Fruit fly (Drosophila melanogaster): Measurements from ENCODE around the gene CG18178.

The CG18178 gene

dm6 chr3L:9714537-9715144 is 4.3 kb downstream of the CG18178 start:
- no peak for TF ChIP-seq Sin3A (optimal IDR thresholded peaks at IDR 0.05)
- TF ChIP-seq ttk (optimal IDR thresholded peaks at IDR 0.05): no peak

- TF ChIP-seq psq (optimal IDR thresholded peaks at IDR 0.05) (no peak), ttk (optimal IDR thresholded peaks at IDR 0.05) (no peak), insv (optimal IDR thresholded peaks at IDR 0.05) (no peak), h (optimal IDR thresholded peaks at IDR 0.05) (no peak)
These were observed 5.0 kb downstream of the CG18178 start, which contains the start of gene vsg for dm6 chr3L:9713828-9714536. Gene vsg, plus strand, starts transcription at chr3L:9714324.

- TF ChIP-seq insv (optimal IDR thresholded peaks at IDR 0.05) (no peak), Sin3A (optimal IDR thresholded peaks at IDR 0.05) (no peak), Myc (optimal IDR thresholded peaks at IDR 0.05) (no peak), h (optimal IDR thresholded peaks at IDR 0.05) (no peak), ttk (optimal IDR thresholded peaks at IDR 0.05) (no peak), psq (optimal IDR thresholded peaks at IDR 0.05) (no peak)
These were observed 5.5 kb downstream of the CG18178 start, which contains the start of gene SH3PX1 for dm6 chr3L:9713383-9713827. Gene SH3PX1, minus strand, starts transcription at chr3L:9713827.

- no peak for TF ChIP-seq h (optimal IDR thresholded peaks at IDR 0.05)
- TF ChIP-seq Myc (optimal IDR thresholded peaks at IDR 0.05): no peak
- TF ChIP-seq ttk (optimal IDR thresholded peaks at IDR 0.05): no peak
- TF ChIP-seq psq (optimal IDR thresholded peaks at IDR 0.05): no peak
- TF ChIP-seq Sin3A (optimal IDR thresholded peaks at IDR 0.05): no peak
- no peak for TF ChIP-seq insv (optimal IDR thresholded peaks at IDR 0.05)
These were observed 6.7 kb downstream of the CG18178 start for dm6 chr3L:9712066-9712789.

dm6 chr3L:9711203-9711602 is 7.7 kb downstream of the CG18178 start:
- no peak for TF ChIP-seq insv (optimal IDR thresholded peaks at IDR 0.05)
- no peak for TF ChIP-seq Sin3A (optimal IDR thresholded peaks at IDR 0.05)
- no peak for TF ChIP-seq h (optimal IDR thresholded peaks at IDR 0.05)
- TF ChIP-seq ttk (optimal IDR thresholded peaks at IDR 0.05): no peak
- no peak for TF ChIP-seq psq (optimal IDR thresholded peaks at IDR 0.05)
- no peak for TF ChIP-seq Myc (optimal IDR thresholded peaks at IDR 0.05)

- TF ChIP-seq Myc (optimal IDR thresholded peaks at IDR 0.05): no peak
- no peak for TF ChIP-seq insv (optimal IDR thresholded peaks at IDR 0.05)
- no peak for TF ChIP-seq ttk (optimal IDR thresholded peaks at IDR 0.05)
- TF ChIP-seq psq (optimal IDR thresholded peaks at IDR 0.05): no peak
- no peak for TF ChIP-seq h (optimal IDR thresholded peaks at IDR 0.05)
- TF ChIP-seq Sin3A (optimal IDR thresholded peaks at IDR 0.05): no peak
These were observed 10.1 kb downstream of the CG18178 start for dm6 chr3L:9708797-9709196.

dm6 chr3L:9705591-9705990 is 13.4 kb downstream of the CG18178 start:
- TF ChIP-seq Sin3A (optimal IDR thresholded peaks at IDR 0.05): no peak
- TF ChIP-seq ttk (optimal IDR thresholded peaks at IDR 0.05): no peak
- TF ChIP-seq Myc (optimal IDR thresholded peaks at IDR 0.05): no peak
- no peak for TF ChIP-seq h (optimal IDR thresholded peaks at IDR 0.05)
- no peak for TF ChIP-seq psq (optimal IDR thresholded peaks at IDR 0.05)
- TF ChIP-seq insv (optimal IDR thresholded peaks at IDR 0.05): no peak

- TF ChIP-seq psq (optimal IDR thresholded peaks at IDR 0.05): no peak
- TF ChIP-seq insv (optimal IDR thresholded peaks at IDR 0.05): no peak
- no peak for TF ChIP-seq h (optimal IDR thresholded peaks at IDR 0.05)
- TF ChIP-seq Sin3A (optimal IDR thresholded peaks at IDR 0.05): no peak
- no peak for TF ChIP-seq ttk (optimal IDR thresholded peaks at IDR 0.05)
- no peak for TF ChIP-seq Myc (optimal IDR thresholded peaks at IDR 0.05)
These were observed 14.7 kb downstream of the CG18178 start, which contains the start of gene CG16711 for dm6 chr3L:9704162-9704748. Gene CG16711, plus strand, starts transcription at chr3L:9704331.

- TF ChIP-seq h (optimal IDR thresholded peaks at IDR 0.05) (no peak), Myc (optimal IDR thresholded peaks at IDR 0.05) (no peak), Sin3A (optimal IDR thresholded peaks at IDR 0.05) (no peak), insv (optimal IDR thresholded peaks at IDR 0.05) (no peak), psq (optimal IDR thresholded peaks at IDR 0.05) (no peak), ttk (optimal IDR thresholded peaks at IDR 0.05) (no peak)
These were observed 15.4 kb downstream of the CG18178 start, which contains the start of gene CG6761 for dm6 chr3L:9703495-9703894. Gene CG6761, minus strand, starts transcription at chr3L:9703595.

dm6 chr3L:9698193-9698642 is 20.7 kb downstream of the CG18178 start, which contains the start of gene Ubc4:
Gene Ubc4, plus strand, starts transcription at chr3L:9698336.
- no peak for TF ChIP-seq insv (optimal IDR thresholded peaks at IDR 0.05)
- no peak for TF ChIP-seq ttk (optimal IDR thresholded peaks at IDR 0.05)
- no peak for TF ChIP-seq h (optimal IDR thresholded peaks at IDR 0.05)
- no peak for TF ChIP-seq Sin3A (optimal IDR thresholded peaks at IDR 0.05)
- no peak for TF ChIP-seq Myc (optimal IDR thresholded peaks at IDR 0.05)
- no peak for TF ChIP-seq psq (optimal IDR thresholded peaks at IDR 0.05)

dm6 chr3L:9697527-9697883 is 21.4 kb downstream of the CG18178 start:
- TF ChIP-seq Sin3A (optimal IDR thresholded peaks at IDR 0.05) (no peak), insv (optimal IDR thresholded peaks at IDR 0.05) (no peak), ttk (optimal IDR thresholded peaks at IDR 0.05) (no peak), Myc (optimal IDR thresholded peaks at IDR 0.05) (no peak), psq (optimal IDR thresholded peaks at IDR 0.05) (no peak), h (optimal IDR thresholded peaks at IDR 0.05) (no peak)
